Fruit fly (Drosophila melanogaster): Measurements from ENCODE around the gene cal1.

The cal1 gene

dm6 chr3R:17122796-17123504 is 34.9 kb downstream of the cal1 start (continued):
- no peak for TF ChIP-seq repo (GFP tag; optimal IDR thresholded peaks at IDR 0.05)
- no peak for TF ChIP-seq CG13624 (GFP tag; optimal IDR thresholded peaks at IDR 0.05)
- no peak for TF ChIP-seq Xrp1 (GFP tag; IDR thresholded peaks at IDR 0.05)
- TF ChIP-seq bbx (GFP tag; IDR thresholded peaks at IDR 0.05; ENCODE audit: partially characterized antibody), result no peak
- TF ChIP-seq caup (GFP tag; optimal IDR thresholded peaks at IDR 0.05; ENCODE audit: severe bottlenecking), result no peak
- TF ChIP-seq CG18011 (GFP tag; optimal IDR thresholded peaks at IDR 0.05), result no peak
- TF ChIP-seq CG6175 (GFP tag; IDR thresholded peaks at IDR 0.05), result peak; percentile 87
- no peak for TF ChIP-seq sd (tag; optimal IDR thresholded peaks at IDR 0.05)
- no peak for TF ChIP-seq Aef1 (GFP tag; IDR thresholded peaks at IDR 0.05)
- TF ChIP-seq CG4617 (GFP tag; optimal IDR thresholded peaks at IDR 0.05; ENCODE audit: borderline replicate concordance), result no peak
- peak; percentile 91 for TF ChIP-seq crol (GFP tag; IDR thresholded peaks at IDR 0.05)
- TF ChIP-seq rib (GFP tag; IDR thresholded peaks at IDR 0.05), result peak; percentile 24; the same call in 1 of the 2 replicates
- TF ChIP-seq Oli (tag; optimal IDR thresholded peaks at IDR 0.05), result no peak
- TF ChIP-seq CG17361 (GFP tag; IDR thresholded peaks at IDR 0.05), result 0 out of 3 replicates have a peak, but pooled peaks have one; percentile 14
- TF ChIP-seq CG32767 (GFP tag; IDR thresholded peaks at IDR 0.05), result no peak
- no peak for TF ChIP-seq CG3995 (GFP tag; optimal IDR thresholded peaks at IDR 0.05)

dm6 chr3R:17124177-17124576 is 36.1 kb downstream of the cal1 start, which contains the start of gene CG45079:
Gene CG45079, plus strand, starts transcription at chr3R:17124477.
- no peak for TF ChIP-seq sob (GFP tag; IDR thresholded peaks at IDR 0.05)
- TF ChIP-seq CG4360 (GFP tag; IDR thresholded peaks at IDR 0.05), result no peak
- TF ChIP-seq NK7.1 (GFP tag; optimal IDR thresholded peaks at IDR 0.05), result no peak
- no peak for TF ChIP-seq CG10654 (GFP tag; optimal IDR thresholded peaks at IDR 0.05)
- no peak for TF ChIP-seq CG15601 (tag; optimal IDR thresholded peaks at IDR 0.05)
- no peak for TF ChIP-seq mam (GFP tag; optimal IDR thresholded peaks at IDR 0.05)
- TF ChIP-seq Gug (GFP tag; IDR thresholded peaks at IDR 0.05), result no peak
- no peak for TF ChIP-seq Fer1 (GFP tag; optimal IDR thresholded peaks at IDR 0.05)
- TF ChIP-seq CG13123 (GFP tag; optimal IDR thresholded peaks at IDR 0.05), result no peak
- no peak for TF ChIP-seq CG8388 (GFP tag; optimal IDR thresholded peaks at IDR 0.05)
- TF ChIP-seq ase (GFP tag; IDR thresholded peaks at IDR 0.05), result no peak

- TF ChIP-seq Asciz (GFP tag; optimal IDR thresholded peaks at IDR 0.05) (no peak), salm (tag; optimal IDR thresholded peaks at IDR 0.05) (no peak), CG7928 (GFP tag; optimal IDR thresholded peaks at IDR 0.05) (no peak), pfk (GFP tag; optimal IDR thresholded peaks at IDR 0.05) (no peak), CG30431 (GFP tag; optimal IDR thresholded peaks at IDR 0.05) (no peak), Ets65A (GFP tag) (peak; percentile 47), Med (GFP tag) (peak; percentile 61), sd (tag; optimal IDR thresholded peaks at IDR 0.05) (peak; percentile 53), sob (GFP tag; IDR thresholded peaks at IDR 0.05) (no peak), CG7357 (GFP tag; IDR thresholded peaks at IDR 0.05) (no peak), CG8359 (GFP tag; optimal IDR thresholded peaks at IDR 0.05; ENCODE audit: borderline replicate concordance) (peak; percentile 97), cwo (GFP tag; optimal IDR thresholded peaks at IDR 0.05) (peak; percentile 30), jigr1 (GFP tag; IDR thresholded peaks at IDR 0.05) (no peak)
Measured at dm6 chr3R:17125339-17126044, 37.4 kb downstream of the cal1 start, which contains the start of gene cher. Gene cher, minus strand, starts transcription at chr3R:17125389.

Data from whole organism, embryonic.